Worm (Caenorhabditis elegans): Measurements from ENCODE around the gene glb-12.

ce11 chrII:10767977-10768376 lies 36.5 kb upstream of the glb-12 start:
- TF ChIP-seq egl-27 (tag; optimal IDR thresholded peaks at IDR 0.05): no peak
- TF ChIP-seq ceh-16 (tag; optimal IDR thresholded peaks at IDR 0.05): no peak
- no peak for TF ChIP-seq fos-1 (tag; optimal IDR thresholded peaks at IDR 0.05)
- TF ChIP-seq mab-5 (tag; optimal IDR thresholded peaks at IDR 0.05): no peak
